Fruit fly (Drosophila melanogaster): ENCODE measurements around the gene CG9705.

Gene CG9705

dm6 chr3L:16768001-16768652, 11.8 kb upstream of the CG9705 start (continued):
- TF ChIP-seq dmrt99B (tag; optimal IDR thresholded peaks at IDR 0.05) (peak; percentile 41), ATbp (GFP tag; optimal IDR thresholded peaks at IDR 0.05) (no peak), CG1233 (GFP tag; optimal IDR thresholded peaks at IDR 0.05) (peak; percentile 44), Antp (GFP tag; optimal IDR thresholded peaks at IDR 0.05) (peak; percentile 38), CG7372 (GFP tag; IDR thresholded peaks at IDR 0.05) (no peak), lov (optimal IDR thresholded peaks at IDR 0.05) (no peak), lov (GFP tag; IDR thresholded peaks at IDR 0.05) (no peak), amos (GFP tag; IDR thresholded peaks at IDR 0.05; ENCODE audit: partially characterized antibody) (no peak), Hmx (GFP tag; optimal IDR thresholded peaks at IDR 0.05) (no peak), Vsx1 (GFP tag; optimal IDR thresholded peaks at IDR 0.05) (no peak), CG2199 (GFP tag; IDR thresholded peaks at IDR 0.05) (no peak), HLH4C (GFP tag; IDR thresholded peaks at IDR 0.05; ENCODE audit: partially characterized antibody) (peak; percentile 59; the same call in 2 of the 3 replicates), B-H1 (GFP tag; IDR thresholded peaks at IDR 0.05) (peak; percentile 35; the same call in 2 of the 3 replicates), row (GFP tag; IDR thresholded peaks at IDR 0.05) (peak; percentile 77), CG8359 (GFP tag; optimal IDR thresholded peaks at IDR 0.05; ENCODE audit: borderline replicate concordance) (no peak), Sox100B (GFP tag; optimal IDR thresholded peaks at IDR 0.05) (no peak), Ssrp (tag; optimal IDR thresholded peaks at IDR 0.05) (peak; percentile 27), phol (tag; optimal IDR thresholded peaks at IDR 0.05) (peak; percentile 66), emc (GFP tag; optimal IDR thresholded peaks at IDR 0.05) (no peak), Ets65A (GFP tag) (peak; percentile 79), Doc3 (GFP tag; IDR thresholded peaks at IDR 0.05; ENCODE audit: partially characterized antibody) (0 out of 3 replicates have a peak, but pooled peaks have one; percentile 14), twi (tag; optimal IDR thresholded peaks at IDR 0.05) (peak; percentile 53), CG4820 (GFP tag; optimal IDR thresholded peaks at IDR 0.05) (peak; percentile 25), CG30403 (GFP tag; optimal IDR thresholded peaks at IDR 0.05) (peak; percentile 39), dmrt11E (tag; optimal IDR thresholded peaks at IDR 0.05) (peak; percentile 69), CG42726 (GFP tag; IDR thresholded peaks at IDR 0.05; ENCODE audit: partially characterized antibody) (no peak), CTCF (GFP tag; optimal IDR thresholded peaks at IDR 0.05) (no peak), CG34224 (GFP tag; IDR thresholded peaks at IDR 0.05; ENCODE audit: partially characterized antibody) (no peak), Hr39 (optimal IDR thresholded peaks at IDR 0.05) (no peak), croc (GFP tag; conservative IDR thresholded peaks at IDR 0.05) (peak; percentile 32; the same call in 1 of the 3 replicates), gsb-n (tag; optimal IDR thresholded peaks at IDR 0.05) (peak; percentile 48), CG14710 (tag; optimal IDR thresholded peaks at IDR 0.05) (peak; percentile 25), CG10274 (GFP tag; optimal IDR thresholded peaks at IDR 0.05) (no peak), lola (GFP tag; optimal IDR thresholded peaks at IDR 0.05) (peak in 1 of 3 experiments; percentile 44), ara (GFP tag; IDR thresholded peaks at IDR 0.05) (peak; percentile 52; the same call in 1 of the 2 replicates), CG8924 (tag; optimal IDR thresholded peaks at IDR 0.05) (peak; percentile 45), ftz-f1 (GFP tag; optimal IDR thresholded peaks at IDR 0.05) (no peak), GATAe (GFP tag; conservative IDR thresholded peaks at IDR 0.05) (no peak), CG7786 (GFP tag; optimal IDR thresholded peaks at IDR 0.05) (no peak), bab2 (GFP tag; optimal IDR thresholded peaks at IDR 0.05) (peak; percentile 23), Awh (GFP tag; IDR thresholded peaks at IDR 0.05) (no peak), tin (GFP tag; optimal IDR thresholded peaks at IDR 0.05) (peak; percentile 66), Oaz (GFP tag; IDR thresholded peaks at IDR 0.05) (no peak), CG31365 (tag; optimal IDR thresholded peaks at IDR 0.05) (no peak), kni (GFP tag; optimal IDR thresholded peaks at IDR 0.05) (no peak), tll (GFP tag; optimal IDR thresholded peaks at IDR 0.05) (peak in 1 of 2 experiments; percentile 52), chn (GFP tag; optimal IDR thresholded peaks at IDR 0.05) (no peak), Usf (GFP tag; optimal IDR thresholded peaks at IDR 0.05) (no peak), bowl (GFP tag; IDR thresholded peaks at IDR 0.05) (no peak), CG33213 (GFP tag; optimal IDR thresholded peaks at IDR 0.05) (no peak)

Data from whole organism, embryonic.